Worm (Caenorhabditis elegans) whole organism, young adult: ENCODE measurements around the gene C54G10.1.
A peak's percentile ranks its signal among the peaks of the same experiment; 100 is the strongest.

Experiments used
- D2030.7 ChIP-seq: fragments of 200-800 bp; sonication (Bioruptor generic); IDR thresholded peaks from 2 replicates; pipeline ENCODE4 v1.3.6; 2022; ENCODE audit warnings: missing genetic modification reagents, missing genetic modification characterization, missing compliant biosample characterization
- F23B12.7 ChIP-seq: sonication (generic microtip); optimal IDR thresholded peaks from 2 replicates; lab custom pipeline; 2017; ENCODE audit warnings: missing genetic modification characterization, mild to moderate bottlenecking, missing compliant biosample characterization, antibody characterized with exemption, moderate library complexity; ENCODE audit not compliant: insufficient read depth
- F33H1.4 ChIP-seq: fragments of 200-800 bp; sonication (Bioruptor generic); IDR thresholded peaks from 2 replicates; pipeline ENCODE4 v1.3.6; 2022; ENCODE audit warnings: missing genetic modification reagents, missing genetic modification characterization, missing compliant biosample characterization
- F49E8.2 ChIP-seq: sonication (generic microtip); optimal IDR thresholded peaks from 3 replicates; lab custom pipeline; 2017; ENCODE audit warnings: missing genetic modification characterization, mild to moderate bottlenecking, missing compliant biosample characterization, antibody characterized with exemption, moderate library complexity; ENCODE audit not compliant: insufficient read depth
- F57C9.4 ChIP-seq: sonication (generic microtip); optimal IDR thresholded peaks from 2 replicates; lab custom pipeline; 2017; ENCODE audit warnings: mild to moderate bottlenecking, missing genetic modification characterization, missing compliant biosample characterization
- T26A5.8 ChIP-seq: sonication (generic microtip); optimal IDR thresholded peaks from 2 replicates; lab custom pipeline; 2016; ENCODE audit warnings: missing genetic modification characterization, missing compliant biosample characterization
- ama-1 ChIP-seq, 3 experiments: fragments of 150-350 bp in 1 of 3; sonication (generic microtip) in 2 of 3; optimal IDR thresholded peaks; 2 replicates each; lab custom pipeline; 2014 to 2018; ENCODE audit warnings: missing biosample characterization in 2 of 3, missing genetic modification characterization in 2 of 3, missing genetic modification reagents in 2 of 3
- aptf-2 ChIP-seq: fragments of 200-800 bp; sonication (Bioruptor generic); conservative IDR thresholded peaks from 2 replicates; pipeline ENCODE4 v1.3.6; 2022; ENCODE audit warnings: missing genetic modification reagents, missing genetic modification characterization, missing compliant biosample characterization
- attf-6 ChIP-seq: fragments of 200-800 bp; sonication (Bioruptor generic); IDR thresholded peaks from 2 replicates; pipeline ENCODE4 v1.3.6; 2022; ENCODE audit warnings: missing genetic modification reagents, missing genetic modification characterization, missing compliant biosample characterization
- ceh-58 ChIP-seq: fragments of 200-800 bp; sonication (Bioruptor generic); IDR thresholded peaks from 2 replicates; pipeline ENCODE4 v1.3.6; 2022; ENCODE audit warnings: missing genetic modification characterization, missing compliant biosample characterization
- ceh-91 ChIP-seq: fragments of 200-800 bp; sonication (Bioruptor generic); IDR thresholded peaks from 2 replicates; pipeline ENCODE4 v1.3.6; 2022; ENCODE audit warnings: missing genetic modification reagents, missing genetic modification characterization, missing compliant biosample characterization
- die-1 ChIP-seq: sonication (generic microtip); optimal IDR thresholded peaks from 2 replicates; lab custom pipeline; 2016; ENCODE audit warnings: missing genotype, mild to moderate bottlenecking, missing genetic modification characterization, missing compliant biosample characterization
- dox-1 ChIP-seq: fragments of 200-800 bp; sonication (Bioruptor generic); IDR thresholded peaks from 2 replicates; pipeline ENCODE4 v1.3.6; 2022; ENCODE audit warnings: missing genetic modification reagents, missing genetic modification characterization, missing compliant biosample characterization
- dpl-1 ChIP-seq: fragments of 150-350 bp; optimal IDR thresholded peaks from 2 replicates; lab custom pipeline; 2014; ENCODE audit warnings: missing biosample characterization, missing genetic modification reagents, missing genetic modification characterization
- efl-1 ChIP-seq: fragments of 150-350 bp; optimal IDR thresholded peaks from 2 replicates; lab custom pipeline; 2014; ENCODE audit warnings: missing biosample characterization, missing genetic modification reagents, missing genetic modification characterization
- him-1 ChIP-seq: sonication (generic microtip); optimal IDR thresholded peaks from 2 replicates; lab custom pipeline; 2016; ENCODE audit warnings: missing genotype, missing genetic modification reagents, missing genetic modification characterization, missing compliant biosample characterization
- hlh-26 ChIP-seq: fragments of 200-800 bp; sonication (Bioruptor generic); conservative IDR thresholded peaks from 2 replicates; pipeline ENCODE4 v1.3.6; 2022; ENCODE audit warnings: missing genetic modification reagents, missing genetic modification characterization, missing compliant biosample characterization
- hmg-1.2 ChIP-seq: fragments of 200-800 bp; sonication (Bioruptor generic); IDR thresholded peaks from 2 replicates; pipeline ENCODE4 v1.3.6; 2022; ENCODE audit warnings: missing genetic modification reagents, missing genetic modification characterization, missing compliant biosample characterization
- hsf-1 ChIP-seq: fragments of 200-800 bp; sonication (Bioruptor generic); IDR thresholded peaks from 2 replicates; pipeline ENCODE4 v1.3.6; 2022; ENCODE audit warnings: missing genetic modification reagents, missing genetic modification characterization, missing compliant biosample characterization
- lag-1 ChIP-seq: fragments of 200-800 bp; sonication (Bioruptor generic); IDR thresholded peaks from 2 replicates; pipeline ENCODE4 v1.3.6; 2022; ENCODE audit warnings: missing genetic modification reagents, missing genetic modification characterization, missing compliant biosample characterization
- let-607 ChIP-seq, 2 experiments: fragments of 200-800 bp in 1 of 2; sonication (Bioruptor generic) in 1 of 2; sonication (generic microtip) in 1 of 2; optimal IDR thresholded peaks; 2 replicates each; lab custom pipeline; 2016 to 2018; ENCODE audit warnings: mild to moderate bottlenecking in 2 of 2, missing compliant biosample characterization in 2 of 2, missing genetic modification characterization in 2 of 2, moderate library complexity in 2 of 2, missing genotype in 1 of 2
- lin-35 ChIP-seq, 3 experiments: fragments of 150-350 bp in 2 of 3; sonication (generic microtip) in 1 of 3; optimal IDR thresholded peaks; 2 replicates each; lab custom pipeline; 2014 to 2018; ENCODE audit warnings: missing biosample characterization in 3 of 3, missing genetic modification characterization in 3 of 3, missing genetic modification reagents in 3 of 3
- lin-54 ChIP-seq: fragments of 200-800 bp; sonication (Bioruptor generic); optimal IDR thresholded peaks from 2 replicates; lab custom pipeline; 2018; ENCODE audit warnings: mild to moderate bottlenecking, missing genetic modification characterization, missing compliant biosample characterization
- lsl-1 ChIP-seq: fragments of 200-800 bp; sonication (Bioruptor generic); optimal IDR thresholded peaks from 2 replicates; lab custom pipeline; 2018; ENCODE audit warnings: mild to moderate bottlenecking, missing genetic modification characterization, moderate library complexity, missing compliant biosample characterization
- lsy-27 ChIP-seq: sonication (generic microtip); optimal IDR thresholded peaks from 2 replicates; lab custom pipeline; 2017; ENCODE audit warnings: missing genetic modification characterization, mild to moderate bottlenecking, missing compliant biosample characterization, antibody characterized with exemption, missing genotype, borderline replicate concordance; ENCODE audit not compliant: insufficient read depth
- madf-6 ChIP-seq: fragments of 200-800 bp; sonication (Bioruptor generic); IDR thresholded peaks from 2 replicates; pipeline ENCODE4 v1.3.6; 2022; ENCODE audit warnings: missing genetic modification reagents, missing genetic modification characterization, missing compliant biosample characterization
- madf-8 ChIP-seq: fragments of 200-800 bp; sonication (Bioruptor generic); conservative IDR thresholded peaks from 2 replicates; pipeline ENCODE4 v1.3.6; 2022; ENCODE audit warnings: missing genetic modification reagents, missing genetic modification characterization, missing compliant biosample characterization
- mcd-1 ChIP-seq: fragments of 200-800 bp; sonication (Bioruptor generic); IDR thresholded peaks from 2 replicates; pipeline ENCODE4 v1.3.6; 2022; ENCODE audit warnings: missing genetic modification reagents, missing genetic modification characterization, missing compliant biosample characterization
- mxl-1 ChIP-seq: sonication (generic microtip); optimal IDR thresholded peaks from 2 replicates; lab custom pipeline; 2016; ENCODE audit warnings: missing genetic modification characterization, missing compliant biosample characterization
- nfya-2 ChIP-seq: fragments of 200-800 bp; sonication (Bioruptor generic); IDR thresholded peaks from 2 replicates; pipeline ENCODE4 v1.3.6; 2022; ENCODE audit warnings: missing genetic modification reagents, missing genetic modification characterization, missing compliant biosample characterization
- nhr-80 ChIP-seq: sonication (generic microtip); optimal IDR thresholded peaks from 2 replicates; lab custom pipeline; 2016; ENCODE audit warnings: missing genetic modification characterization, missing compliant biosample characterization
- nhr-90 ChIP-seq: sonication (generic microtip); optimal IDR thresholded peaks from 2 replicates; lab custom pipeline; 2016; ENCODE audit warnings: missing genotype, mild to moderate bottlenecking, missing genetic modification characterization, missing compliant biosample characterization
- rpc-1 ChIP-seq, 2 experiments: fragments of 150-350 bp in 1 of 2; sonication (generic microtip) in 1 of 2; optimal IDR thresholded peaks; 2 replicates each; lab custom pipeline; 2014 to 2018; ENCODE audit warnings: missing biosample characterization in 1 of 2, missing genetic modification characterization in 1 of 2, missing genetic modification reagents in 1 of 2, missing genotype in 1 of 2
- snpc-1.1 ChIP-seq: sonication (generic microtip); optimal IDR thresholded peaks from 2 replicates; lab custom pipeline; 2017; ENCODE audit warnings: missing genetic modification characterization, mild to moderate bottlenecking, missing compliant biosample characterization, antibody characterized with exemption, moderate library complexity, missing genotype, missing genetic modification reagents; ENCODE audit not compliant: insufficient read depth
- snpc-1.3 ChIP-seq: sonication (generic microtip); optimal IDR thresholded peaks from 2 replicates; lab custom pipeline; 2017; ENCODE audit warnings: missing genetic modification characterization, mild to moderate bottlenecking, missing compliant biosample characterization, antibody characterized with exemption, moderate library complexity, missing genotype, missing genetic modification reagents; ENCODE audit not compliant: insufficient read depth
- snpc-4 ChIP-seq, 5 experiments: fragments of 150-350 bp in 1 of 5; sonication (generic microtip) in 4 of 5; optimal IDR thresholded peaks; 2 replicates each; lab custom pipeline; 2014 to 2018; ENCODE audit warnings: missing genetic modification characterization in 5 of 5, missing biosample characterization in 3 of 5, antibody characterized with exemption in 2 of 5, mild to moderate bottlenecking in 2 of 5, missing compliant biosample characterization in 2 of 5, missing genotype in 2 of 5, moderate library complexity in 2 of 5, missing genetic modification reagents in 1 of 5
- xnd-1 ChIP-seq: sonication (generic microtip); optimal IDR thresholded peaks from 2 replicates; lab custom pipeline; 2016; ENCODE audit warnings: missing genotype, missing genetic modification reagents, missing genetic modification characterization, missing compliant biosample characterization
- zim-3 ChIP-seq: sonication (generic microtip); optimal IDR thresholded peaks from 2 replicates; lab custom pipeline; 2017; ENCODE audit warnings: mild to moderate bottlenecking, missing genetic modification characterization, moderate library complexity, missing compliant biosample characterization
- ztf-26 ChIP-seq: sonication (generic microtip); optimal IDR thresholded peaks from 2 replicates; lab custom pipeline; 2017; ENCODE audit warnings: missing genetic modification characterization, missing compliant biosample characterization
- ztf-28 ChIP-seq: fragments of 200-800 bp; sonication (Bioruptor generic); IDR thresholded peaks from 2 replicates; pipeline ENCODE4 v1.3.6; 2022; ENCODE audit warnings: missing genetic modification reagents, missing genetic modification characterization, missing compliant biosample characterization
- ztf-3 ChIP-seq: fragments of 200-800 bp; sonication (Bioruptor generic); optimal IDR thresholded peaks from 2 replicates; lab custom pipeline; 2018; ENCODE audit warnings: mild to moderate bottlenecking, missing genetic modification characterization, missing compliant biosample characterization

C54G10.1 gene

ce11 chrV:14642016-14642415 is 1.1 kb downstream of the C54G10.1 start:
- TF ChIP-seq ztf-26 (tag; lab: Kevin White, UChicago), result no peak
- TF ChIP-seq attf-6 (GFP tag; lab: Robert Waterston, UW), result no peak
- 0 out of 2 replicates have a peak, but pooled peaks have one; percentile 17 for TF ChIP-seq hmg-1.2
- TF ChIP-seq xnd-1 (tag; lab: Kevin White, UChicago), result peak; percentile 21
- no peak for TF ChIP-seq ztf-3 (GFP tag; lab: Kevin White, UChicago)
- no peak for TF ChIP-seq die-1
- no peak for TF ChIP-seq let-607 (tag; optimal IDR thresholded peaks at IDR 0.05; lab: Kevin White, UChicago)
- TF ChIP-seq madf-6 (GFP tag; lab: Robert Waterston, UW), result peak; percentile 78
- no peak for TF ChIP-seq mxl-1 (tag; lab: Kevin White, UChicago)
- no peak for TF ChIP-seq lag-1 (GFP tag; lab: Robert Waterston, UW)
- peak; percentile 45 for TF ChIP-seq efl-1 (GFP tag; lab: Kevin White, UChicago)
- 0 out of 2 replicates have a peak, but pooled peaks have one; percentile 28 for TF ChIP-seq F33H1.4 (GFP tag; lab: Robert Waterston, UW)
- no peak for TF ChIP-seq ceh-58 (GFP tag; lab: Robert Waterston, UW)
- no peak for TF ChIP-seq nhr-80 (tag; lab: Kevin White, UChicago)
- TF ChIP-seq madf-8, result peak; percentile 54; the same call in 1 of the 2 replicates
- no peak for TF ChIP-seq lsy-27 (tag; lab: Kevin White, UChicago)

- peak; percentile 74 for TF ChIP-seq dpl-1 (GFP tag; lab: Kevin White, UChicago)
- TF ChIP-seq him-1, result peak; percentile 25
- no peak for TF ChIP-seq ztf-28 (GFP tag; lab: Robert Waterston, UW)
- peak; percentile 74; the same call in 1 of the 2 replicates for TF ChIP-seq D2030.7 (GFP tag; lab: Robert Waterston, UW)
- TF ChIP-seq F49E8.2 (tag; lab: Kevin White, UChicago), result peak; percentile 69
- peak; percentile 76 for TF ChIP-seq ceh-91 (GFP tag; lab: Robert Waterston, UW)
- TF ChIP-seq ama-1 (optimal IDR thresholded peaks at IDR 0.05; lab: Kevin White, UChicago), result no peak
- TF ChIP-seq ama-1 (GFP tag; optimal IDR thresholded peaks at IDR 0.05; lab: Kevin White, UChicago), result no peak
- TF ChIP-seq madf-6 (GFP tag; lab: Robert Waterston, UW), result peak; percentile 88
- TF ChIP-seq F23B12.7 (tag; lab: Kevin White, UChicago), result peak; percentile 61
- peak; percentile 88 for TF ChIP-seq F33H1.4 (GFP tag; lab: Robert Waterston, UW)
- TF ChIP-seq rpc-1 (optimal IDR thresholded peaks at IDR 0.05; lab: Kevin White, UChicago), result no peak
- TF ChIP-seq rpc-1 (tag; optimal IDR thresholded peaks at IDR 0.05; lab: Kevin White, UChicago), result peak; percentile 6
- TF ChIP-seq F57C9.4 (tag; lab: Kevin White, UChicago), result no peak
- TF ChIP-seq mcd-1, result peak; percentile 81
- TF ChIP-seq T26A5.8 (tag; lab: Kevin White, UChicago), result no peak
- TF ChIP-seq nhr-90 (tag; lab: Kevin White, UChicago), result no peak
- TF ChIP-seq mxl-1 (tag; lab: Kevin White, UChicago), result no peak
- peak; percentile 78 for TF ChIP-seq madf-8
- TF ChIP-seq hsf-1 (GFP tag; lab: Robert Waterston, UW), result 0 out of 2 replicates have a peak, but pooled peaks have one; percentile 33
- peak; percentile 75 for TF ChIP-seq lin-54 (GFP tag; lab: Kevin White, UChicago)
- no peak for TF ChIP-seq snpc-4 (GFP tag; optimal IDR thresholded peaks at IDR 0.05; lab: Kevin White, UChicago)
- TF ChIP-seq snpc-4 (tag; optimal IDR thresholded peaks at IDR 0.05; lab: Kevin White, UChicago), result peak in 3 of 4 experiments; percentile 41 to 59 (median 44)
- peak; percentile 58 for TF ChIP-seq snpc-1.3 (tag; lab: Kevin White, UChicago)
- TF ChIP-seq dox-1 (GFP tag; lab: Robert Waterston, UW), result peak; percentile 23; the same call in 1 of the 2 replicates
- no peak for TF ChIP-seq nfya-2 (GFP tag; lab: Robert Waterston, UW)
- no peak for TF ChIP-seq aptf-2
- TF ChIP-seq snpc-1.1 (tag; lab: Kevin White, UChicago), result peak; percentile 56
- TF ChIP-seq lin-35 (GFP tag; optimal IDR thresholded peaks at IDR 0.05; lab: Kevin White, UChicago), result peak in 1 of 3 experiments; percentile 34
- no peak for TF ChIP-seq zim-3 (tag; lab: Kevin White, UChicago)
- TF ChIP-seq hlh-26, result no peak
- TF ChIP-seq xnd-1 (tag; lab: Kevin White, UChicago), result peak; percentile 66
- peak; percentile 92 for TF ChIP-seq efl-1 (GFP tag; lab: Kevin White, UChicago)
- peak; percentile 87 for TF ChIP-seq lsl-1 (GFP tag; lab: Kevin White, UChicago)
Observed at ce11 chrV:14645817-14646789, 5.2 kb downstream of the C54G10.1 start, which contains the start of the genes rfc-1 and pmp-3. Gene rfc-1 (minus strand): TSS chrV:14645979. Gene pmp-3 (plus strand): TSS chrV:14646739.
